Fruit fly (Drosophila melanogaster): ENCODE data around the gene Ubc6.

Ubc6 gene

DNA sequence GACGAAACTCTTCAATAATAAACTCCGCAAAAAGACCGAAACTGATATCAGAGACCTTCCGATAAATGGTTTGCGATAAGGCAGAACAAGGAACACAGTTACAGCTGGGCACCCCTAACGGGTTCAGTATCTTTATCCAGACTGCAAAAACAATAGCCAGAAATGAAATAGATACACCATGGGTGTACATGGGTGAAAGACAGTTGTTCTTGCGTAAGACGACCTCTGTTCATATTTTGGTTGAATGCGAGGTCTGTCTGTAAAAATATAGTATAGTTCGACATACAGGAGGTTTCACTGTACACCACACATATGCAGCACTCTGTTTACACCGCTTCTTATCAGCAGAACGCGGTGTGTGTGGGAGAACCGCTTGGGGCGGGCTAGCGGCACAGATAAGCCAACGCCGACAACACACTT lies 40.3 kb downstream of the Ubc6 start:
- TF ChIP-seq cic (GFP tag; optimal IDR thresholded peaks at IDR 0.05) (peak; percentile 79), Mnt (GFP tag; optimal IDR thresholded peaks at IDR 0.05) (peak; percentile 80), CG5204 (GFP tag; optimal IDR thresholded peaks at IDR 0.05) (peak; percentile 80), CG33017 (tag; optimal IDR thresholded peaks at IDR 0.05) (peak; percentile 68), tj (GFP tag; optimal IDR thresholded peaks at IDR 0.05) (peak; percentile 31), CG7045 (GFP tag; optimal IDR thresholded peaks at IDR 0.05) (peak; percentile 78), Crg-1 (GFP tag; optimal IDR thresholded peaks at IDR 0.05) (peak; percentile 33), bab1 (GFP tag; optimal IDR thresholded peaks at IDR 0.05) (peak; percentile 58), kay (GFP tag; ENCODE audit: borderline replicate concordance) (no peak), toe (GFP tag; optimal IDR thresholded peaks at IDR 0.05) (peak; percentile 65), Clk (GFP tag; optimal IDR thresholded peaks at IDR 0.05) (peak; percentile 61), cnc (optimal IDR thresholded peaks at IDR 0.05) (no peak), CG14711 (tag; optimal IDR thresholded peaks at IDR 0.05) (peak; percentile 62), Hr96 (GFP tag; optimal IDR thresholded peaks at IDR 0.05) (peak; percentile 70), pad (GFP tag; optimal IDR thresholded peaks at IDR 0.05) (peak; percentile 55), ovo (GFP tag; optimal IDR thresholded peaks at IDR 0.05) (peak; percentile 63), CG1620 (GFP tag; optimal IDR thresholded peaks at IDR 0.05) (peak; percentile 55), CG7101 (tag; optimal IDR thresholded peaks at IDR 0.05) (peak; percentile 74), CG11617 (GFP tag; optimal IDR thresholded peaks at IDR 0.05) (peak; percentile 69), CG12768 (GFP tag; optimal IDR thresholded peaks at IDR 0.05) (peak; percentile 84)

DNA sequence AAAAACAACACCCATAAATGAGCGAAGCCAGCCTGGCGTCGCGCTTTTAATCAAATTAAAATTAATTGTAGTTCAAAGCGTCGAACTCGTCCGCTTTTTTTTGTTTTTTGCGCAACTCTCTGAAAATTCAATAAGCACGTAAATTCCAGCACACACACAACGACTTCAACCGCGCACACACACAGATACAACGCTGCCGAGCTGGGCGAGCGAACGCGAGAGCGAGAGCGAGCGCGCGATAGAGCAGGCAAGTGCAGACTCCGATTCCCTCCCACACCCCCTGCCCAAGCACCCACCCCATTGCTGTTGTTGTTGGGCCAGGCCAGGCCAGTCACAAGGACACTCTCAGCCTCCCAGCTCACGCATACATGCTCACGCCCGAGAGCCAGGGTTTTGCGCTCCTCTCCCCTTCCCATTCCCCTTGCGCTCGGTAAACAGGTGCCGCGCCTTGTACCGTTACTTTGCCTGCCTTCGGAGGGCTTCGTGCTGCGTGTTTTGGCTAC lies 41.6 kb downstream of the Ubc6 start:
- TF ChIP-seq cnc (optimal IDR thresholded peaks at IDR 0.05) (no peak), CG1620 (GFP tag; optimal IDR thresholded peaks at IDR 0.05) (peak; percentile 5), Clk (GFP tag; optimal IDR thresholded peaks at IDR 0.05) (peak; percentile 35), CG12768 (GFP tag; optimal IDR thresholded peaks at IDR 0.05) (peak; percentile 49), ovo (GFP tag; optimal IDR thresholded peaks at IDR 0.05) (peak; percentile 89), pad (GFP tag; optimal IDR thresholded peaks at IDR 0.05) (peak; percentile 87), cic (GFP tag; optimal IDR thresholded peaks at IDR 0.05) (peak; percentile 44), CG14711 (tag; optimal IDR thresholded peaks at IDR 0.05) (no peak)

DNA sequence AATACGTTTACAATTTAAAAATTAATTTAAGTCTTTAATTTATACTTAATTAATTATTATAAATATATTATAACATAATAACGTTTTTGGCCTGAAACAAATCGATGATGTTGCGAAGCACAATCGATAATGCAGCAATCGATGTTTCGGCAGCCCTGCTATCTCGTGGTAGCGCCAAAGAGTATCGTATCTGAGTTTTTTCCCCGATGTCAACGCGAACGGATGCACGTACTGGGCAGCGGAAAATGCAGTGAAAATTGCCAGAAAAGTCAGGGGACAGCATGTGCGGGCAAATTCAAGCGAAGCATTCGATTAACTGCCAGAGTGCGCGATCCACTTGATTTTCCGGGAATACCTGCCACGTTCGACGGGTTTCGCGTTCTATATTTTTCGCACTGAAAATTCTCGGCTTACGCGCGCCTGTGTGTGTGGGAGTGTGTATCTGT lies 42.1 kb downstream of the Ubc6 start, which contains the start of gene Cdep:
TSS of gene Cdep (plus strand) at position 188 of the 446 bp plus-strand sequence.
- peak; percentile 51 for TF ChIP-seq toe (GFP tag; optimal IDR thresholded peaks at IDR 0.05)
- peak; percentile 44 for TF ChIP-seq Crg-1 (GFP tag; optimal IDR thresholded peaks at IDR 0.05)
- peak; percentile 7 for TF ChIP-seq CG5204 (GFP tag; optimal IDR thresholded peaks at IDR 0.05)
- peak; percentile 36 for TF ChIP-seq CG1620 (GFP tag; optimal IDR thresholded peaks at IDR 0.05)
- TF ChIP-seq CG7101 (tag; optimal IDR thresholded peaks at IDR 0.05) = peak; percentile 28
- peak; percentile 61 for TF ChIP-seq Hr96 (GFP tag; optimal IDR thresholded peaks at IDR 0.05)
- TF ChIP-seq cnc (optimal IDR thresholded peaks at IDR 0.05) = no peak
- peak; percentile 84 for TF ChIP-seq Mnt (GFP tag; optimal IDR thresholded peaks at IDR 0.05)
- peak; percentile 34 for TF ChIP-seq cic (GFP tag; optimal IDR thresholded peaks at IDR 0.05)
- peak; percentile 60 for TF ChIP-seq CG7045 (GFP tag; optimal IDR thresholded peaks at IDR 0.05)
- peak; percentile 52 for TF ChIP-seq tj (GFP tag; optimal IDR thresholded peaks at IDR 0.05)
- TF ChIP-seq Clk (GFP tag; optimal IDR thresholded peaks at IDR 0.05) = peak; percentile 27
- peak; percentile 30 for TF ChIP-seq ovo (GFP tag; optimal IDR thresholded peaks at IDR 0.05)
- TF ChIP-seq kay (GFP tag; ENCODE audit: borderline replicate concordance) = peak; percentile 92
- TF ChIP-seq CG11617 (GFP tag; optimal IDR thresholded peaks at IDR 0.05) = peak; percentile 51
- TF ChIP-seq CG12768 (GFP tag; optimal IDR thresholded peaks at IDR 0.05) = peak; percentile 38
- no peak for TF ChIP-seq pad (GFP tag; optimal IDR thresholded peaks at IDR 0.05)
- no peak for TF ChIP-seq CG33017 (tag; optimal IDR thresholded peaks at IDR 0.05)
- peak; percentile 35 for TF ChIP-seq bab1 (GFP tag; optimal IDR thresholded peaks at IDR 0.05)
- peak; percentile 43 for TF ChIP-seq CG14711 (tag; optimal IDR thresholded peaks at IDR 0.05)

DNA sequence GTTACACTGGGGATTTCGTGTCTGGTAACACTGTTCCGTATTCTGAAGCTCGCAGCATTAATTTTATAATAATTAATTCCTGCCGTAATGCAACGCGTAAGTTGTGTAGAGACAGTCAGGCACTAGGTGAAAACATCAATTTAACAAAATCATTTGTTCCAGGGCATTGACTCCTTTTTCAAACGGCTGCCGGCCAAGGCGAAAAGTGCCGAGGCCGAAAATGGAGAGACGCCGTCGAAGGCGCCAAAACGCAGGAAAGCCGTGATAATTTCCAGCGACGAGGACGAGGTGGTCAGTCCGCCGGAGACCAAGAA lies 45.9 kb downstream of the Ubc6 start:
- TF ChIP-seq bab1 (GFP tag; optimal IDR thresholded peaks at IDR 0.05) (peak; percentile 14), CG1620 (GFP tag; optimal IDR thresholded peaks at IDR 0.05) (no peak)

DNA sequence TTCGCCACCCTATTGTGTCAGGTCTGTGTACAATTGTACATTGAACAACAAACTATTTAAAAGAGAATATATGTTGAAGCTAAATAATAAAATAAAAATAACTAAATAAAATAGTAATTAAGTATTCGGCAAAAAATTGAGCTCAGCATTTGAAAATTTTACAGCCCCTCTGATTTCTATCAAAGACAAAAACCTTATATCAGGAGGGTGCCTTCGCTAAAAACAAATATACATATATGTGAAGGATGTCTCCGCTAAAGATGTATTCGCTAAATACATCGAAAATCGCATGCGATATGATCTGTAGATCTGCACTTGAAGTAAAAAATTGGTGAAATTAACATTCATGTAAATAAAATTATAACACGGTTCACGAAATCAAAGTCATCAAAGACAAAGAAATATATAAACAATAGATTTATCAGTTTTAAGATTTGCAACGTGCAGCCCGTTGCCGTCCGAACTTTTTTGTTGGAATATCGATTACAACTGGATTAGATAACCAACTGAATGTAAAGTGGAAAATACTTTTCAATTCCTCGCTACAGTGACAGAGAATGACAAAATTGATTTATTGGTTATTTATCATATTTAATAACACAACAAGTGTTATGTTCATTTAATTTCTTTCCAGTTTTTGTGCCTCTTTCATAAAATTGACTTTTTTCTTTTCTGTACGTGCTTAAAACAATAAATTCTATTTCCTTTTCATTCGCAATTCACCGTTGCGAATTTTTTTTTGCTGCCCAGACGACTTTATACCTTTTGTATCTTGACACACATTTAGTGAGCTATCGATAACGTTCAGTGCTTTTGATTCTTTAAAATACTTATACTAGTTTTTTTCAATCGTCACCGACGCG lies 46.5 kb downstream of the Ubc6 start, which contains the start of gene Gnf1:
TSS of gene Gnf1 (plus strand) at position 859 of the 863 bp plus-strand sequence.
- TF ChIP-seq Hr96 (GFP tag; optimal IDR thresholded peaks at IDR 0.05) = no peak
- peak; percentile 72 for TF ChIP-seq kay (GFP tag; ENCODE audit: borderline replicate concordance)
- TF ChIP-seq cnc (optimal IDR thresholded peaks at IDR 0.05) = no peak
- no peak for TF ChIP-seq toe (GFP tag; optimal IDR thresholded peaks at IDR 0.05)
- no peak for TF ChIP-seq Mnt (GFP tag; optimal IDR thresholded peaks at IDR 0.05)

DNA sequence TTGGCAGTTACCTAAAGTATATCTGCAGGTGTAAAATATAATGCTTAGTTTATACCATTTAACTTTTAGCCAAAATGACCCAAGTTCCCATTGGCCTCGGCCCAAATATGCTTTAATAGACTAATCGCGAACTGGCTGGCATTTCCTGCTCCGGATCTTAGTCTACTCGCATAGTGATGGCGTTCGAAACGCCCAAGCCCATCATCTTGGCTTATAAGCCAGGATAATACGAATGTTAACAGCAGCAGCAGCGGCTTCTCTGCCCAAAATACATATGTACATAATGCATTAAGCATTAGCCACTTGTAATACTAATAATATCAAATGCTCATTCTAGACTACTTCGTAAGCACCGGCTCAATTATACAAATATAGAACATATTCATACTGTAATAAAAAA lies 47.6 kb downstream of the Ubc6 start:
- TF ChIP-seq CG1620 (GFP tag; optimal IDR thresholded peaks at IDR 0.05) = no peak
- TF ChIP-seq tj (GFP tag; optimal IDR thresholded peaks at IDR 0.05) = no peak
- no peak for TF ChIP-seq kay (GFP tag; ENCODE audit: borderline replicate concordance)
